Worm (Caenorhabditis elegans): ENCODE data around the gene alh-9.

alh-9 gene

ce11 chrIII:5871760-5872159 lies 15.9 kb downstream of the alh-9 start, which contains the start of the genes F01F1.11 and F01F1.3 (continued):
- peak; percentile 52 for TF ChIP-seq nhr-6 (tag; optimal IDR thresholded peaks at IDR 0.05)
- peak; percentile 48 to 90 for TF ChIP-seq lsy-2 (tag; optimal IDR thresholded peaks at IDR 0.05)
- TF ChIP-seq skn-1 (tag; optimal IDR thresholded peaks at IDR 0.05) = no peak
- peak; percentile 79 for TF ChIP-seq F13H6.1 (tag; optimal IDR thresholded peaks at IDR 0.05)
- no peak for TF ChIP-seq ceh-82 (tag; optimal IDR thresholded peaks at IDR 0.05)
- peak; percentile 82 for TF ChIP-seq crh-2 (tag; optimal IDR thresholded peaks at IDR 0.05)
- peak; percentile 25 for TF ChIP-seq blmp-1 (tag; optimal IDR thresholded peaks at IDR 0.05; ENCODE audit: insufficient read depth)
- TF ChIP-seq elt-3 (tag; optimal IDR thresholded peaks at IDR 0.05) = no peak
- TF ChIP-seq lin-13 (GFP tag; optimal IDR thresholded peaks at IDR 0.05) = peak; percentile 69
- no peak for TF ChIP-seq ceh-16 (tag; optimal IDR thresholded peaks at IDR 0.05)
- TF ChIP-seq fos-1 (tag; optimal IDR thresholded peaks at IDR 0.05) = peak; percentile 33
- TF ChIP-seq mdl-1 (tag; optimal IDR thresholded peaks at IDR 0.05) = no peak
- peak; percentile 11 for TF ChIP-seq nhr-77 (tag; optimal IDR thresholded peaks at IDR 0.05)
- TF ChIP-seq peb-1 (tag; optimal IDR thresholded peaks at IDR 0.05) = no peak
- TF ChIP-seq lin-39 (tag; optimal IDR thresholded peaks at IDR 0.05) = no peak
- no peak for TF ChIP-seq elt-1 (tag; optimal IDR thresholded peaks at IDR 0.05)
- TF ChIP-seq nhr-25 (tag; optimal IDR thresholded peaks at IDR 0.05) = peak; percentile 77
- peak; percentile 88 for TF ChIP-seq sma-9 (GFP tag; optimal IDR thresholded peaks at IDR 0.05)
- no peak for TF ChIP-seq sma-9 (tag; optimal IDR thresholded peaks at IDR 0.05)
- peak; percentile 52 for TF ChIP-seq lin-11 (tag; optimal IDR thresholded peaks at IDR 0.05)
- no peak for TF ChIP-seq zag-1 (tag; optimal IDR thresholded peaks at IDR 0.05)
- TF ChIP-seq C34F6.9 (tag; optimal IDR thresholded peaks at IDR 0.05) = peak; percentile 60
- TF ChIP-seq nhr-21 (tag; optimal IDR thresholded peaks at IDR 0.05) = peak; percentile 76
- TF ChIP-seq aly-2 (tag; optimal IDR thresholded peaks at IDR 0.05) = no peak
- no peak for TF ChIP-seq mab-5 (tag; optimal IDR thresholded peaks at IDR 0.05)
- TF ChIP-seq nhr-12 (tag; optimal IDR thresholded peaks at IDR 0.05) = no peak
- TF ChIP-seq nhr-23 (tag; optimal IDR thresholded peaks at IDR 0.05) = no peak

ce11 chrIII:5872288-5872687 lies 16.5 kb downstream of the alh-9 start:
- TF ChIP-seq nhr-129 (tag; optimal IDR thresholded peaks at IDR 0.05) = peak; percentile 67
- no peak for TF ChIP-seq mab-5 (tag; optimal IDR thresholded peaks at IDR 0.05)
- no peak for TF ChIP-seq ZK546.5 (tag; optimal IDR thresholded peaks at IDR 0.05)
- no peak for TF ChIP-seq F13H6.1 (tag; optimal IDR thresholded peaks at IDR 0.05)
- no peak for TF ChIP-seq nhr-21 (tag; optimal IDR thresholded peaks at IDR 0.05)
- TF ChIP-seq sma-3 (GFP tag; optimal IDR thresholded peaks at IDR 0.05) = no peak

ce11 chrIII:5874263-5874662 lies 18.4 kb downstream of the alh-9 start:
- TF ChIP-seq ama-1 (optimal IDR thresholded peaks at IDR 0.05) (peak; percentile 87), egl-27 (tag; optimal IDR thresholded peaks at IDR 0.05) (no peak), lin-39 (tag; optimal IDR thresholded peaks at IDR 0.05) (no peak), nhr-23 (tag; optimal IDR thresholded peaks at IDR 0.05) (no peak), R02D3.7 (tag; optimal IDR thresholded peaks at IDR 0.05) (no peak), crh-2 (tag; optimal IDR thresholded peaks at IDR 0.05) (peak; percentile 71), ZK546.5 (tag; optimal IDR thresholded peaks at IDR 0.05) (no peak), ztf-1 (GFP tag; conservative IDR thresholded peaks at IDR 0.05) (no peak), nhr-21 (tag; optimal IDR thresholded peaks at IDR 0.05) (peak; percentile 96), ceh-16 (tag; optimal IDR thresholded peaks at IDR 0.05) (no peak), ztf-4 (tag; optimal IDR thresholded peaks at IDR 0.05) (peak; percentile 57), skn-1 (tag; optimal IDR thresholded peaks at IDR 0.05) (peak; percentile 34), sma-9 (GFP tag; optimal IDR thresholded peaks at IDR 0.05) (peak; percentile 74), sma-9 (tag; optimal IDR thresholded peaks at IDR 0.05) (no peak), lsy-2 (tag; optimal IDR thresholded peaks at IDR 0.05) (peak in 1 of 2 experiments; percentile 56), sem-4 (tag; optimal IDR thresholded peaks at IDR 0.05) (no peak), nhr-10 (tag; optimal IDR thresholded peaks at IDR 0.05) (no peak), nhr-6 (tag; optimal IDR thresholded peaks at IDR 0.05) (peak; percentile 31), zag-1 (tag; optimal IDR thresholded peaks at IDR 0.05) (no peak), aly-2 (tag; optimal IDR thresholded peaks at IDR 0.05) (no peak), unc-62 (GFP tag; optimal IDR thresholded peaks at IDR 0.05) (peak; percentile 34), C34F6.9 (tag; optimal IDR thresholded peaks at IDR 0.05) (no peak), lin-13 (GFP tag; optimal IDR thresholded peaks at IDR 0.05) (peak; percentile 15), gmeb-1 (tag; optimal IDR thresholded peaks at IDR 0.05) (peak; percentile 68), nhr-129 (tag; optimal IDR thresholded peaks at IDR 0.05) (peak; percentile 77), mdl-1 (tag; optimal IDR thresholded peaks at IDR 0.05) (peak in 1 of 2 experiments; percentile 42), elt-3 (tag; optimal IDR thresholded peaks at IDR 0.05) (no peak), nhr-25 (tag; optimal IDR thresholded peaks at IDR 0.05) (peak; percentile 56), Y55F3AM.14 (GFP tag; optimal IDR thresholded peaks at IDR 0.05) (no peak), fos-1 (tag; optimal IDR thresholded peaks at IDR 0.05) (peak; percentile 42), ceh-82 (tag; optimal IDR thresholded peaks at IDR 0.05) (no peak), sma-3 (GFP tag; optimal IDR thresholded peaks at IDR 0.05) (peak; percentile 79), blmp-1 (tag; optimal IDR thresholded peaks at IDR 0.05; ENCODE audit: insufficient read depth) (peak; percentile 65), ztf-11 (tag; optimal IDR thresholded peaks at IDR 0.05) (no peak), mab-5 (tag; optimal IDR thresholded peaks at IDR 0.05) (no peak)

All from whole organism, L2 larva.